Fruit fly (Drosophila melanogaster) whole organism, embryonic: Measurements from ENCODE around the gene holn1.

ENCODE experiments used
- ATbp ChIP-seq: fragments of 200-800 bp; sonication (Bioruptor generic); optimal IDR thresholded peaks from 2 replicates; lab custom pipeline; 2017; ENCODE audit warnings: missing biosample characterization, mild to moderate bottlenecking, missing genetic modification characterization, missing genetic modification reagents
- Antp ChIP-seq: fragments of 200-800 bp; sonication (Bioruptor generic); optimal IDR thresholded peaks from 3 replicates; lab custom pipeline; 2016; ENCODE audit warnings: missing biosample characterization, missing genetic modification characterization
- Awh ChIP-seq: fragments of 200-800 bp; sonication (Bioruptor generic); IDR thresholded peaks from 2 replicates; pipeline ENCODE4, ENCODE4 v1.3.6; 2022; ENCODE audit warnings: missing biosample characterization, missing genetic modification characterization
- BEAF-32 ChIP-seq: fragments of 200-800 bp; sonication (Bioruptor generic); optimal IDR thresholded peaks from 3 replicates; lab custom pipeline; 2017; ENCODE audit warnings: missing biosample characterization, missing genetic modification characterization, mild to moderate bottlenecking, moderate library complexity, missing genetic modification reagents
- Bteb2 ChIP-seq: fragments of 200-800 bp; sonication (Bioruptor generic); optimal IDR thresholded peaks from 2 replicates; lab custom pipeline; 2016; ENCODE audit warnings: missing biosample characterization, missing genetic modification characterization
- C15 ChIP-seq: fragments of 200-800 bp; sonication (Bioruptor generic); IDR thresholded peaks from 3 replicates; pipeline ENCODE4 v1.3.6; 2022; ENCODE audit warnings: missing biosample characterization, missing genetic modification characterization
- CG2120 ChIP-seq: fragments of 200-800 bp; sonication (Bioruptor generic); optimal IDR thresholded peaks from 3 replicates; lab custom pipeline; 2016; ENCODE audit warnings: missing biosample characterization, missing genetic modification characterization
- CG4328 ChIP-seq: fragments of 200-800 bp; sonication (Bioruptor generic); optimal IDR thresholded peaks from 3 replicates; lab custom pipeline; 2017; ENCODE audit warnings: missing biosample characterization, missing genetic modification reagents, missing genetic modification characterization
- CG4854 ChIP-seq: fragments of 200-800 bp; sonication (Bioruptor generic); optimal IDR thresholded peaks from 2 replicates; lab custom pipeline; 2016; ENCODE audit warnings: missing biosample characterization, missing genetic modification characterization, inconsistent platforms
- CG5180 ChIP-seq: fragments of 200-800 bp; sonication (Bioruptor generic); optimal IDR thresholded peaks from 3 replicates; lab custom pipeline; 2017; ENCODE audit warnings: missing biosample characterization, missing genetic modification characterization, mild to moderate bottlenecking, moderate library complexity, missing genetic modification reagents
- CG7786 ChIP-seq: fragments of 200-800 bp; sonication (Bioruptor generic); optimal IDR thresholded peaks from 2 replicates; lab custom pipeline; 2016; ENCODE audit warnings: missing biosample characterization, missing genetic modification characterization
- CG8281 ChIP-seq: fragments of 200-800 bp; sonication (Bioruptor generic); optimal IDR thresholded peaks from 2 replicates; lab custom pipeline; 2018; ENCODE audit warnings: missing biosample characterization, mild to moderate bottlenecking, missing genetic modification characterization, moderate library complexity
- CG8944 ChIP-seq: fragments of 200-800 bp; sonication (Bioruptor generic); optimal IDR thresholded peaks from 3 replicates; lab custom pipeline; 2016; ENCODE audit warnings: missing biosample characterization, missing genetic modification characterization
- CG9817 ChIP-seq: fragments of 200-800 bp; sonication (Bioruptor generic); optimal IDR thresholded peaks from 2 replicates; lab custom pipeline; 2018; ENCODE audit warnings: missing biosample characterization, mild to moderate bottlenecking, missing genetic modification characterization, moderate library complexity
- E2f2 ChIP-seq: fragments of 200-800 bp; sonication (Bioruptor generic); IDR thresholded peaks from 2 replicates; pipeline ENCODE4 v1.3.6; 2022; ENCODE audit warnings: missing biosample characterization, missing genetic modification characterization
- Fer2 ChIP-seq: fragments of 200-800 bp; sonication (Bioruptor generic); optimal IDR thresholded peaks from 2 replicates; lab custom pipeline; 2018; ENCODE audit warnings: missing biosample characterization, mild to moderate bottlenecking, missing genetic modification characterization, moderate library complexity
- HHEX ChIP-seq: fragments of 200-800 bp; sonication (Bioruptor generic); optimal IDR thresholded peaks from 3 replicates; lab custom pipeline; 2017; ENCODE audit warnings: missing biosample characterization, mild to moderate bottlenecking, missing genetic modification characterization, missing genetic modification reagents
- HLH54F ChIP-seq: fragments of 200-800 bp; sonication (Bioruptor generic); optimal IDR thresholded peaks from 3 replicates; lab custom pipeline; 2016; ENCODE audit warnings: missing biosample characterization, missing genetic modification characterization
- HmgD ChIP-seq: fragments of 200-800 bp; sonication (Bioruptor generic); optimal IDR thresholded peaks from 3 replicates; lab custom pipeline; 2016; ENCODE audit warnings: missing biosample characterization, missing genetic modification characterization
- Hmx ChIP-seq: fragments of 200-800 bp; sonication (Bioruptor generic); optimal IDR thresholded peaks from 2 replicates; lab custom pipeline; 2016; ENCODE audit warnings: missing biosample characterization, missing genetic modification characterization
- Med ChIP-seq: fragments of 200-800 bp; sonication (Bioruptor generic); peaks from one replicate; lab custom pipeline; 2016; ENCODE audit warnings: missing biosample characterization, missing genetic modification characterization, mild to moderate bottlenecking, inconsistent platforms, moderate library complexity
- Mes4 ChIP-seq: fragments of 200-800 bp; sonication (Bioruptor generic); optimal IDR thresholded peaks from 2 replicates; lab custom pipeline; 2016; ENCODE audit warnings: missing biosample characterization, missing genetic modification characterization
- NK7.1 ChIP-seq: fragments of 200-800 bp; sonication (Bioruptor generic); optimal IDR thresholded peaks from 3 replicates; lab custom pipeline; 2016; ENCODE audit warnings: missing biosample characterization, missing genetic modification characterization
- Neu2 ChIP-seq: fragments of 200-800 bp; sonication (Bioruptor generic); optimal IDR thresholded peaks from 3 replicates; lab custom pipeline; 2016; ENCODE audit warnings: missing biosample characterization, missing genetic modification characterization, borderline replicate concordance
- Side ChIP-seq: fragments of 200-800 bp; sonication (Bioruptor generic); optimal IDR thresholded peaks from 2 replicates; lab custom pipeline; 2016; ENCODE audit warnings: missing biosample characterization, missing genetic modification characterization
- Stat92E ChIP-seq, 3 experiments: fragments of >200 bp in 2 of 3; fragments of 200-800 bp in 1 of 3; sonication (Bioruptor generic) in 1 of 3; optimal IDR thresholded peaks; 2 replicates each; lab custom pipeline; 2017 to 2019; ENCODE audit warnings: missing biosample characterization in 3 of 3, missing genetic modification characterization in 3 of 3, mild to moderate bottlenecking in 1 of 3, moderate library complexity in 1 of 3
- Trl ChIP-seq, 3 experiments: fragments of >200 bp in 2 of 3; fragments of 200-800 bp in 1 of 3; sonication (Bioruptor generic) in 1 of 3; optimal IDR thresholded peaks; 2 replicates in 1 of 3; 3 replicates in 2 of 3; lab custom pipeline; 2016 to 2017; ENCODE audit warnings: missing biosample characterization in 1 of 3, missing genetic modification characterization in 1 of 3
- Usf ChIP-seq: fragments of 200-800 bp; sonication (Bioruptor generic); optimal IDR thresholded peaks from 2 replicates; lab custom pipeline; 2017; ENCODE audit warnings: missing genotype, missing biosample characterization, missing genetic modification characterization
- ato ChIP-seq: fragments of 200-800 bp; sonication (Bioruptor generic); IDR thresholded peaks from 2 replicates; pipeline ENCODE4 v1.3.6; 2022; ENCODE audit warnings: missing biosample characterization, missing genetic modification characterization; ENCODE audit not compliant: partially characterized antibody
- cad ChIP-seq: fragments of >200 bp; optimal IDR thresholded peaks from 2 replicates; lab custom pipeline; 2017; ENCODE audit warnings: missing biosample characterization, missing genetic modification characterization
- cato ChIP-seq: fragments of 200-800 bp; sonication (Bioruptor generic); optimal IDR thresholded peaks from 2 replicates; lab custom pipeline; 2016; ENCODE audit warnings: missing biosample characterization, missing genetic modification characterization, borderline replicate concordance
- chm ChIP-seq: fragments of 200-800 bp; sonication (Bioruptor generic); IDR thresholded peaks from 2 replicates; pipeline ENCODE4 v1.3.6; 2022; ENCODE audit warnings: missing biosample characterization, missing genetic modification characterization
- corto ChIP-seq: fragments of 200-800 bp; sonication (Bioruptor generic); optimal IDR thresholded peaks from 2 replicates; lab custom pipeline; 2016; ENCODE audit warnings: missing biosample characterization, mild to moderate bottlenecking, missing genetic modification characterization, moderate library complexity
- crp ChIP-seq, 2 experiments: fragments of 200-800 bp; sonication (Bioruptor generic); optimal IDR thresholded peaks; 2 replicates in 1 of 2; 3 replicates in 1 of 2; lab custom pipeline; 2017; ENCODE audit warnings: missing biosample characterization in 2 of 2, missing genetic modification characterization in 2 of 2, mild to moderate bottlenecking in 1 of 2, moderate library complexity in 1 of 2
- da ChIP-seq: fragments of 200-800 bp; sonication (Bioruptor generic); optimal IDR thresholded peaks from 2 replicates; lab custom pipeline; 2016; ENCODE audit warnings: missing biosample characterization, missing genetic modification characterization
- dmrt11E ChIP-seq: fragments of 200-800 bp; sonication (Bioruptor generic); optimal IDR thresholded peaks from 3 replicates; lab custom pipeline; 2018; ENCODE audit warnings: missing biosample characterization, mild to moderate bottlenecking, missing genetic modification characterization, moderate library complexity
- dpn ChIP-seq, 2 experiments: fragments of 200-800 bp; sonication (Bioruptor generic); optimal IDR thresholded peaks; 3 replicates each; lab custom pipeline; 2016; ENCODE audit warnings: missing biosample characterization in 2 of 2, missing genetic modification characterization in 2 of 2
- fd96Cb ChIP-seq: fragments of 200-800 bp; sonication (Bioruptor generic); optimal IDR thresholded peaks from 2 replicates; lab custom pipeline; 2018; ENCODE audit warnings: missing biosample characterization, mild to moderate bottlenecking, missing genetic modification characterization, moderate library complexity
- gfzf ChIP-seq: fragments of 200-800 bp; sonication (Bioruptor generic); optimal IDR thresholded peaks from 2 replicates; lab custom pipeline; 2016; ENCODE audit warnings: missing biosample characterization, mild to moderate bottlenecking, missing genetic modification characterization, moderate library complexity
- gsb-n ChIP-seq: fragments of 200-800 bp; sonication (Bioruptor generic); optimal IDR thresholded peaks from 3 replicates; lab custom pipeline; 2018; ENCODE audit warnings: missing biosample characterization, mild to moderate bottlenecking, missing genetic modification characterization
- ham ChIP-seq: fragments of 200-800 bp; sonication (Bioruptor generic); IDR thresholded peaks from 2 replicates; pipeline ENCODE4 v1.3.6; 2022; ENCODE audit warnings: missing biosample characterization, missing genetic modification characterization
- jigr1 ChIP-seq: fragments of 200-800 bp; sonication (Bioruptor generic); IDR thresholded peaks from 3 replicates; pipeline ENCODE4 v1.3.6; 2022; ENCODE audit warnings: missing biosample characterization, missing genetic modification characterization
- kni ChIP-seq: fragments of 200-800 bp; sonication (Bioruptor generic); optimal IDR thresholded peaks from 3 replicates; lab custom pipeline; 2017; ENCODE audit warnings: mild to moderate bottlenecking, missing biosample characterization, missing genetic modification reagents, missing genetic modification characterization
- nom ChIP-seq: fragments of 200-800 bp; sonication (Bioruptor generic); optimal IDR thresholded peaks from 2 replicates; lab custom pipeline; 2017; ENCODE audit warnings: missing biosample characterization, missing genetic modification characterization, mild to moderate bottlenecking, moderate library complexity, missing genetic modification reagents
- repo ChIP-seq: fragments of 200-800 bp; sonication (Bioruptor generic); optimal IDR thresholded peaks from 2 replicates; lab custom pipeline; 2016; ENCODE audit warnings: missing biosample characterization, missing genetic modification characterization
- stwl ChIP-seq: fragments of 200-800 bp; sonication (Bioruptor generic); optimal IDR thresholded peaks from 3 replicates; lab custom pipeline; 2018; ENCODE audit warnings: missing biosample characterization, mild to moderate bottlenecking, missing genetic modification characterization, moderate library complexity
- tgo ChIP-seq: fragments of 200-800 bp; sonication (Bioruptor generic); IDR thresholded peaks from 3 replicates; pipeline ENCODE4 v1.3.6; 2022; ENCODE audit warnings: missing biosample characterization, missing genetic modification characterization
- tio ChIP-seq: fragments of 200-800 bp; sonication (Bioruptor generic); optimal IDR thresholded peaks from 2 replicates; lab custom pipeline; 2017; ENCODE audit warnings: missing biosample characterization, missing genetic modification characterization, inconsistent platforms
- unpg ChIP-seq: fragments of 200-800 bp; sonication (Bioruptor generic); optimal IDR thresholded peaks from 3 replicates; lab custom pipeline; 2018; ENCODE audit warnings: missing biosample characterization, mild to moderate bottlenecking, missing genetic modification characterization, moderate library complexity
- yki ChIP-seq: fragments of >200 bp; optimal IDR thresholded peaks from 3 replicates; lab custom pipeline; 2018

The holn1 gene

DNA sequence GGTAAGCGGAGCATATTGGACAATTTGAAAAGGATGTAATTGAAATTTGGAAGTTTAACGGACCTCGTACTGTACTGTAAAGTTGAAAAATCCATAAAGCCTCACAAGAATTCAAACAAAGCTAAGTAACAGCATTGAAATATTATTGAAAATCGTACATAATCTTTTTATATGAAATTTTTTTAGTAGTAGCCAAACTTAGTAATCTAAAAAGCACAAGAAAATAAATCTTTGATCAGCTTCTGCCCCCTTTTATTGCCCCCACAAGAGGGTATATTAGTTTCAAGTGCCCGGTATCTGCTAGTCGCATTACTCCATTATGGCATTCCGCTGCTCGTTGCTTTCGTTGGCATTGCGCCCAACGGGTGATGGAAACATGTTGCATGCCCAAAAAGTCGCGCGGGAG lies 31.1 kb downstream of the holn1 start (continued):
- TF ChIP-seq C15 (GFP tag; lab: Robert Waterston, UW) (no peak), ato (GFP tag; lab: Robert Waterston, UW) (no peak), dpn (GFP tag; optimal IDR thresholded peaks at IDR 0.05; lab: Kevin White, UChicago) (peak; percentile 52 to 56), Usf (GFP tag; lab: Kevin White, UChicago) (peak; percentile 15), dmrt11E (tag; lab: Kevin White, UChicago) (peak; percentile 53), fd96Cb (tag; lab: Kevin White, UChicago) (peak; percentile 74), kni (GFP tag; lab: Kevin White, UChicago) (no peak), jigr1 (0 out of 3 replicates have a peak, but pooled peaks have one; percentile 46), Trl (optimal IDR thresholded peaks at IDR 0.05; lab: Kevin White, UChicago) (no peak), Trl (GFP tag; optimal IDR thresholded peaks at IDR 0.05; lab: Kevin White, UChicago) (peak; percentile 55), cato (GFP tag; lab: Kevin White, UChicago) (peak; percentile 18), Bteb2 (GFP tag; lab: Kevin White, UChicago) (no peak), crp (GFP tag; optimal IDR thresholded peaks at IDR 0.05; lab: Kevin White, UChicago) (peak in 1 of 2 experiments; percentile 8), nom (GFP tag; lab: Kevin White, UChicago) (no peak), Neu2 (GFP tag; lab: Kevin White, UChicago) (no peak), HmgD (GFP tag; lab: Kevin White, UChicago) (no peak), Stat92E (GFP tag; optimal IDR thresholded peaks at IDR 0.05; lab: Kevin White, UChicago) (peak in 1 of 3 experiments; percentile 43), CG5180 (GFP tag; lab: Kevin White, UChicago) (peak; percentile 82), ham (GFP tag; lab: Robert Waterston, UW) (no peak), HLH54F (no peak), CG2120 (peak; percentile 27), CG4328 (GFP tag; lab: Kevin White, UChicago) (no peak), gsb-n (peak; percentile 6), gfzf (GFP tag; lab: Kevin White, UChicago) (no peak), chm (GFP tag; lab: Robert Waterston, UW) (no peak), CG4854 (GFP tag; lab: Kevin White, UChicago) (peak; percentile 14), HHEX (GFP tag; lab: Kevin White, UChicago) (peak; percentile 53), repo (no peak), Hmx (no peak), corto (no peak), Fer2 (tag; lab: Kevin White, UChicago) (no peak), Antp (GFP tag; lab: Kevin White, UChicago) (peak; percentile 46), CG8281 (tag; lab: Kevin White, UChicago) (peak; percentile 23), unpg (GFP tag; lab: Kevin White, UChicago) (peak; percentile 22), Med (GFP tag; lab: Kevin White, UChicago) (peak; percentile 84), tio (peak; percentile 74), Side (GFP tag; lab: Kevin White, UChicago) (no peak), da (no peak), ATbp (GFP tag; lab: Kevin White, UChicago) (peak; percentile 45), yki (lab: Kevin White, UChicago) (no peak), CG7786 (GFP tag; lab: Kevin White, UChicago) (peak; percentile 28), NK7.1 (GFP tag; lab: Kevin White, UChicago) (peak; percentile 12), Awh (GFP tag; lab: Robert Waterston, UW) (no peak), tgo (GFP tag; lab: Robert Waterston, UW) (peak; percentile 70), cad (no peak), BEAF-32 (no peak), stwl (tag; lab: Kevin White, UChicago) (no peak), CG9817 (tag; lab: Kevin White, UChicago) (peak; percentile 10), E2f2 (GFP tag; lab: Robert Waterston, UW) (0 out of 2 replicates have a peak, but pooled peaks have one; percentile 30), CG8944 (peak; percentile 51), Mes4 (GFP tag; lab: Kevin White, UChicago) (peak; percentile 28)
